Fruit fly (Drosophila melanogaster) whole organism, adult: ENCODE measurements around the gene CG5359.

Experiments
- CG11617 ChIP-seq: fragments of 200-800 bp; sonication (Bioruptor generic); optimal IDR thresholded peaks from 2 replicates; lab custom pipeline; 2017; ENCODE audit warnings: mild to moderate bottlenecking, missing biosample characterization, missing genetic modification reagents, missing genetic modification characterization
- CG12768 ChIP-seq: fragments of 200-800 bp; sonication (Bioruptor generic); optimal IDR thresholded peaks from 2 replicates; lab custom pipeline; 2017; ENCODE audit warnings: missing biosample characterization, missing genetic modification characterization, mild to moderate bottlenecking, moderate library complexity, missing genetic modification reagents
- CG14711 ChIP-seq: fragments of 200-800 bp; sonication (Bioruptor generic); optimal IDR thresholded peaks from 2 replicates; lab custom pipeline; 2018; ENCODE audit warnings: missing biosample characterization, mild to moderate bottlenecking, missing genetic modification characterization, moderate library complexity
- CG1620 ChIP-seq: fragments of 200-800 bp; sonication (Bioruptor generic); optimal IDR thresholded peaks from 2 replicates; lab custom pipeline; 2016; ENCODE audit warnings: missing biosample characterization, missing genetic modification characterization
- CG33017 ChIP-seq: fragments of 200-800 bp; sonication (Bioruptor generic); optimal IDR thresholded peaks from 2 replicates; lab custom pipeline; 2018; ENCODE audit warnings: missing biosample characterization, mild to moderate bottlenecking, missing genetic modification characterization, moderate library complexity
- CG5204 ChIP-seq: fragments of 200-800 bp; sonication (Bioruptor generic); optimal IDR thresholded peaks from 2 replicates; lab custom pipeline; 2016; ENCODE audit warnings: missing biosample characterization, missing genetic modification characterization
- CG7045 ChIP-seq: fragments of 200-800 bp; sonication (Bioruptor generic); optimal IDR thresholded peaks from 2 replicates; lab custom pipeline; 2017; ENCODE audit warnings: missing biosample characterization, mild to moderate bottlenecking, missing genetic modification characterization
- CG7101 ChIP-seq: fragments of 200-800 bp; sonication (Bioruptor generic); optimal IDR thresholded peaks from 2 replicates; lab custom pipeline; 2018; ENCODE audit warnings: missing biosample characterization, mild to moderate bottlenecking, missing genetic modification characterization, moderate library complexity
- Clk ChIP-seq: fragments of 200-800 bp; sonication (Bioruptor generic); optimal IDR thresholded peaks from 2 replicates; lab custom pipeline; 2017; ENCODE audit warnings: missing biosample characterization, missing genetic modification characterization
- Crg-1 ChIP-seq: fragments of 200-800 bp; sonication (Bioruptor generic); optimal IDR thresholded peaks from 2 replicates; lab custom pipeline; 2016; ENCODE audit warnings: missing biosample characterization, missing genetic modification characterization
- Hr96 ChIP-seq: fragments of 200-800 bp; sonication (Bioruptor generic); optimal IDR thresholded peaks from 2 replicates; lab custom pipeline; 2016; ENCODE audit warnings: missing biosample characterization, missing genetic modification characterization
- Mnt ChIP-seq: fragments of 200-800 bp; sonication (Bioruptor generic); optimal IDR thresholded peaks from 2 replicates; lab custom pipeline; 2016; ENCODE audit warnings: missing biosample characterization, mild to moderate bottlenecking, missing genetic modification characterization
- bab1 ChIP-seq: fragments of 200-800 bp; sonication (Bioruptor generic); optimal IDR thresholded peaks from 3 replicates; lab custom pipeline; 2019; ENCODE audit warnings: missing biosample characterization, mild to moderate bottlenecking, missing genetic modification characterization, moderate library complexity
- cic ChIP-seq: fragments of 200-800 bp; sonication (Bioruptor generic); optimal IDR thresholded peaks from 2 replicates; lab custom pipeline; 2017; ENCODE audit warnings: missing biosample characterization, mild to moderate bottlenecking, missing genetic modification characterization, moderate library complexity
- cnc ChIP-seq, 2 experiments: fragments of >200 bp; optimal IDR thresholded peaks; 2 replicates each; lab custom pipeline; 2017
- kay ChIP-seq: fragments of 200-800 bp; sonication (Bioruptor generic); peaks from one replicate; lab custom pipeline; 2016; ENCODE audit warnings: missing biosample characterization, missing genetic modification characterization, borderline replicate concordance
- ovo ChIP-seq: fragments of 200-800 bp; sonication (Bioruptor generic); optimal IDR thresholded peaks from 2 replicates; lab custom pipeline; 2016; ENCODE audit warnings: missing biosample characterization, missing genetic modification characterization
- pad ChIP-seq: fragments of 200-800 bp; sonication (Bioruptor generic); optimal IDR thresholded peaks from 3 replicates; lab custom pipeline; 2017; ENCODE audit warnings: missing biosample characterization, missing genetic modification characterization, mild to moderate bottlenecking, moderate library complexity, missing genetic modification reagents
- tj ChIP-seq: fragments of 200-800 bp; sonication (Bioruptor generic); optimal IDR thresholded peaks from 3 replicates; lab custom pipeline; 2017; ENCODE audit warnings: missing biosample characterization, mild to moderate bottlenecking, missing genetic modification characterization, moderate library complexity
- toe ChIP-seq: fragments of 200-800 bp; sonication (Bioruptor generic); optimal IDR thresholded peaks from 2 replicates; lab custom pipeline; 2016; ENCODE audit warnings: missing biosample characterization, missing genetic modification characterization

Gene CG5359

dm6 chr3R:9949903-9950302 lies 51.2 kb downstream of the CG5359 start:
- TF ChIP-seq CG5204 (GFP tag; lab: Kevin White, UChicago) (no peak), CG7045 (GFP tag; lab: Kevin White, UChicago) (peak; percentile 12), toe (no peak), Mnt (GFP tag; lab: Kevin White, UChicago) (peak; percentile 97), Crg-1 (GFP tag; lab: Kevin White, UChicago) (peak; percentile 2), pad (peak; percentile 49), ovo (GFP tag; lab: Kevin White, UChicago) (no peak), CG12768 (GFP tag; lab: Kevin White, UChicago) (peak; percentile 86), cic (GFP tag; lab: Kevin White, UChicago) (peak; percentile 95), CG11617 (GFP tag; lab: Kevin White, UChicago) (peak; percentile 33), Clk (GFP tag; lab: Kevin White, UChicago) (peak; percentile 43), CG33017 (tag; lab: Kevin White, UChicago) (peak; percentile 26), kay (GFP tag; lab: Kevin White, UChicago) (no peak), tj (GFP tag; lab: Kevin White, UChicago) (peak; percentile 6), CG7101 (tag; lab: Kevin White, UChicago) (peak; percentile 15), cnc (optimal IDR thresholded peaks at IDR 0.05; lab: Kevin White, UChicago) (peak in 1 of 2 experiments; percentile 57), Hr96 (GFP tag; lab: Kevin White, UChicago) (no peak), CG1620 (GFP tag; lab: Kevin White, UChicago) (no peak), bab1 (GFP tag; lab: Kevin White, UChicago) (peak; percentile 64), CG14711 (tag; lab: Kevin White, UChicago) (no peak)
